Fruit fly (Drosophila melanogaster): ENCODE data around the gene yellow-f2.
A peak's percentile ranks its signal among the peaks of the same experiment; 100 is the strongest.

- TF ChIP-seq CG33017 (tag; optimal IDR thresholded peaks at IDR 0.05) (no peak), ovo (GFP tag; optimal IDR thresholded peaks at IDR 0.05) (no peak), kay (GFP tag; ENCODE audit: borderline replicate concordance) (no peak), Mnt (GFP tag; optimal IDR thresholded peaks at IDR 0.05) (peak; percentile 56), Hr96 (GFP tag; optimal IDR thresholded peaks at IDR 0.05) (peak; percentile 52), tj (GFP tag; optimal IDR thresholded peaks at IDR 0.05) (peak; percentile 17), pad (GFP tag; optimal IDR thresholded peaks at IDR 0.05) (no peak), Clk (GFP tag; optimal IDR thresholded peaks at IDR 0.05) (no peak), CG14711 (tag; optimal IDR thresholded peaks at IDR 0.05) (peak; percentile 84), CG11617 (GFP tag; optimal IDR thresholded peaks at IDR 0.05) (peak; percentile 34)
Measured at dm6 chr3R:12997550-12998233, 2.7 kb upstream of the yellow-f2 start, which contains the start of the genes CG17327, CG44194 and CG7518.
